Fruit fly (Drosophila melanogaster): ENCODE measurements around the gene CG31689.

Gene CG31689

DNA sequence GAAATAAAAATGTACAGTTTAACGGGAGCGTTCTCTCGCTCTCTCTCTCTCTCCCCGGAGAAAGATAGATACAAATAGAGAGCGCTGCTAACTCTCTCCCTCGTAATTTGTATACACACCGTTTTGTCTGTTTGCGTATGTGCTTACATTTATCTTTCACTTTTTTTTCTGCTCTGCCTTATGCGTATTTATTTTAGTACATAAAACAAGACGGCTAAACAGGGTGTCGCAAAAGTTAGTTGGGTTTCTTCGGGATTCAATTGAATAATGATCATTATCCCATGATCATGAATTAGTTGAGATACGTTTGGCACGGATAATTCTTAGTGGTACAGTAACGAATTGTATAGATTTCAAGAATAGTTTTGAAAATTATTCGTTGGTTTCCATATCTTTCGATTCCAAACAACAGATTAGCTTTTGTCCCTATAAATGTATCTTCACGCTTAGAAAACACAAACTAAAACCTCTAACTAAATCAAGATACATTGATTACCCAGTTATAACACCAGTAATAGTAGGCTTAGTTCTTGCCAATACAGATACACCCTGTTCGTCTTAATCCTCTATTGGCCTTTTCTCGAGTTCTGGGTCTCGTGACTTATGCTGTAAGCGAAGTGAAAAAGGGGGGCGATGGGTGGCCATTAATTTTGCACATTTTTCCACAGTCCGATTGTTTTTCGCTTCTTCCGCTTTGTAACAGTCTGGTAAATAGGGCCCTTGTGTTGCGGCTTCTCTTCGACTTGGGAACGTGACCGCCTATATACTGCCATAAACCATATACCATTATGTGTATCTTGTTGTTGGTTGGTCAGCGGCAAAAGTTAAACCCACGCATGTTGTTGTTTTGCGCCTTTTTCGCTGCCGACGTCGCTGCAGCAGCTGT, 29.2 kb downstream of the CG31689 start (continued):
- TF ChIP-seq CG14965 (GFP tag; optimal IDR thresholded peaks at IDR 0.05; ENCODE audit: borderline replicate concordance) (peak; percentile 59), Dip3 (GFP tag; optimal IDR thresholded peaks at IDR 0.05) (peak; percentile 77), CG17829 (tag; optimal IDR thresholded peaks at IDR 0.05) (peak; percentile 78), sqz (GFP tag; optimal IDR thresholded peaks at IDR 0.05) (peak; percentile 91), prd (optimal IDR thresholded peaks at IDR 0.05) (no peak), prd (GFP tag; IDR thresholded peaks at IDR 0.05) (no peak), ranshi (GFP tag; IDR thresholded peaks at IDR 0.05) (no peak), zf30C (GFP tag; optimal IDR thresholded peaks at IDR 0.05) (no peak), Dp (GFP tag; optimal IDR thresholded peaks at IDR 0.05) (no peak), CG17385 (GFP tag; optimal IDR thresholded peaks at IDR 0.05) (peak; percentile 77), chn (GFP tag; optimal IDR thresholded peaks at IDR 0.05) (peak; percentile 49), ase (GFP tag; IDR thresholded peaks at IDR 0.05) (no peak), CG2678 (tag; optimal IDR thresholded peaks at IDR 0.05) (peak; percentile 94), ara (GFP tag; IDR thresholded peaks at IDR 0.05) (no peak), jing (GFP tag; optimal IDR thresholded peaks at IDR 0.05) (peak; percentile 8), ash1 (GFP tag; optimal IDR thresholded peaks at IDR 0.05) (no peak), Gsc (GFP tag; IDR thresholded peaks at IDR 0.05) (no peak), CG11247 (GFP tag; IDR thresholded peaks at IDR 0.05) (no peak), CG33557 (GFP tag; optimal IDR thresholded peaks at IDR 0.05) (peak; percentile 77), CG12236 (GFP tag; optimal IDR thresholded peaks at IDR 0.05) (peak; percentile 81), D19A (tag; optimal IDR thresholded peaks at IDR 0.05) (peak; percentile 70), salm (tag; optimal IDR thresholded peaks at IDR 0.05) (peak; percentile 60), esg (GFP tag; conservative IDR thresholded peaks at IDR 0.05) (no peak), CG10654 (GFP tag; optimal IDR thresholded peaks at IDR 0.05) (peak; percentile 57), Sox102F (GFP tag; optimal IDR thresholded peaks at IDR 0.05) (peak; percentile 81), CG10565 (GFP tag; optimal IDR thresholded peaks at IDR 0.05) (peak; percentile 22), fu2 (GFP tag; optimal IDR thresholded peaks at IDR 0.05) (peak; percentile 64), CG6854 (GFP tag; optimal IDR thresholded peaks at IDR 0.05) (peak; percentile 72), psq (GFP tag; optimal IDR thresholded peaks at IDR 0.05) (peak; percentile 51), CG13424 (tag; optimal IDR thresholded peaks at IDR 0.05) (peak; percentile 87), CG9215 (GFP tag; IDR thresholded peaks at IDR 0.05) (no peak), onecut (GFP tag; IDR thresholded peaks at IDR 0.05) (peak; percentile 61; the same call in 1 of the 2 replicates), Xbp1 (GFP tag; optimal IDR thresholded peaks at IDR 0.05) (peak; percentile 71), Taf1 (GFP tag; IDR thresholded peaks at IDR 0.05) (no peak), BtbVII (GFP tag; optimal IDR thresholded peaks at IDR 0.05) (peak; percentile 93), CG32772 (GFP tag; IDR thresholded peaks at IDR 0.05) (no peak), lab (GFP tag; optimal IDR thresholded peaks at IDR 0.05) (peak; percentile 90), CG14667 (GFP tag; IDR thresholded peaks at IDR 0.05) (no peak), CG34376 (GFP tag; optimal IDR thresholded peaks at IDR 0.05) (peak; percentile 78), Hsf (GFP tag; optimal IDR thresholded peaks at IDR 0.05) (peak; percentile 72), CG32767 (GFP tag; IDR thresholded peaks at IDR 0.05) (no peak), CG5953 (GFP tag; IDR thresholded peaks at IDR 0.05) (no peak), sens-2 (GFP tag; IDR thresholded peaks at IDR 0.05) (no peak), seq (GFP tag; IDR thresholded peaks at IDR 0.05) (no peak), Bdp1 (GFP tag; optimal IDR thresholded peaks at IDR 0.05) (peak; percentile 20), luna (GFP tag; optimal IDR thresholded peaks at IDR 0.05) (peak; percentile 74), CG10274 (GFP tag; optimal IDR thresholded peaks at IDR 0.05) (peak; percentile 57), CG3726 (GFP tag; IDR thresholded peaks at IDR 0.05) (no peak), slbo (GFP tag; IDR thresholded peaks at IDR 0.05) (no peak), CG31224 (GFP tag; IDR thresholded peaks at IDR 0.05) (no peak)

Data from whole organism, embryonic.